Worm (Caenorhabditis elegans) whole organism, L2 larva: ENCODE results near the gene F46G11.6.

Source experiments
- alr-1 ChIP-seq: fragments of 150-350 bp; optimal IDR thresholded peaks from 2 replicates; lab custom pipeline; 2014; ENCODE audit warnings: missing biosample characterization, missing genetic modification characterization
- dmd-4 ChIP-seq: sonication (generic microtip); optimal IDR thresholded peaks from 2 replicates; lab custom pipeline; 2017; ENCODE audit warnings: missing biosample characterization, missing genetic modification characterization
- lin-13 ChIP-seq: fragments of 150-350 bp; optimal IDR thresholded peaks from 2 replicates; lab custom pipeline; 2014; ENCODE audit warnings: missing biosample characterization, missing genetic modification reagents, missing genetic modification characterization
- lin-39 ChIP-seq: fragments of 150-350 bp; optimal IDR thresholded peaks from 2 replicates; lab custom pipeline; 2014; ENCODE audit warnings: missing biosample characterization, missing genetic modification reagents, missing genetic modification characterization
- lsy-2 ChIP-seq, 2 experiments: fragments of 150-350 bp in 1 of 2; sonication (generic microtip) in 1 of 2; optimal IDR thresholded peaks; 2 replicates each; lab custom pipeline; 2014 to 2017; ENCODE audit warnings: missing biosample characterization in 2 of 2, missing genetic modification characterization in 2 of 2
- nhr-23 ChIP-seq: fragments of 150-350 bp; optimal IDR thresholded peaks from 2 replicates; lab custom pipeline; 2014; ENCODE audit warnings: missing biosample characterization, missing genetic modification reagents, missing genetic modification characterization
- nhr-77 ChIP-seq: fragments of 150-350 bp; optimal IDR thresholded peaks from 2 replicates; lab custom pipeline; 2014; ENCODE audit warnings: missing biosample characterization, missing genetic modification characterization
- snpc-4 ChIP-seq: fragments of 150-350 bp; optimal IDR thresholded peaks from 2 replicates; lab custom pipeline; 2014; ENCODE audit warnings: missing biosample characterization, missing genetic modification characterization
- unc-62 ChIP-seq: fragments of 150-350 bp; optimal IDR thresholded peaks from 2 replicates; lab custom pipeline; 2014; ENCODE audit warnings: missing biosample characterization, missing genetic modification reagents, missing genetic modification characterization
- ztf-4 ChIP-seq: fragments of 150-350 bp; optimal IDR thresholded peaks from 2 replicates; lab custom pipeline; 2014; ENCODE audit warnings: missing biosample characterization, missing genetic modification characterization

DNA sequence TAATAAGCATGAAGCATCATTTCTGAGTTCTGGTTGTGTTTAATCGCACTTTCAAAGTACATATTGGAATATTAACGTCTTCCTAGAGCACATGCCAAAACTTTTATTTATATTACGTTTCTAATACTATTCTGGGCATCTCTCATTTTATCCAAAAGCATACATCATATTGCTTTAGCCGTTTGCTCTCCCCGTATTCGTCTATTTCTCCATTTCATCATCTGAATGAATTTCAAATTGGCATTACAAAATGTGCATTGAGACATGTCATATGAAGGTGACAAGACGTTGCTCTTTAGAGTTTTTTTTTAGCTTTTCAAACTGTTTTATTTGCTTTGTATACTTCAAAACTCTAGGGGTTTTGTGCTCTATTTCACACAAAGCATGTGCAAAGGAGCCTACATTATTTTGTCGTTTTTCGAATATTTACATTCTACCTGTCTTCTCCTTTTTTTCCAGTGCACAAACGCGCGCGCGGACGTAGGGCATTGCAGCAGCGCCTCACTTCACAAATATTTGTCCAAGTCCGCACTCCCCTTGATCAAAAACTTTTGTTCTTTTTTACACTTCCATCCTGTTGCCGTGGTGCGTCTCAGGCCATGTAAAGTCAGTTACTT lies 13.6 kb upstream of the F46G11.6 start:
- TF ChIP-seq ztf-4 (tag; lab: Kevin White, UChicago): no peak
- no peak for TF ChIP-seq dmd-4 (tag; lab: Kevin White, UChicago)
- TF ChIP-seq lsy-2 (tag; optimal IDR thresholded peaks at IDR 0.05; lab: Kevin White, UChicago): no peak
- TF ChIP-seq alr-1 (tag; lab: Kevin White, UChicago): no peak
- no peak for TF ChIP-seq unc-62 (GFP tag; lab: Kevin White, UChicago)
- no peak for TF ChIP-seq lin-39
- no peak for TF ChIP-seq lin-13 (GFP tag; lab: Kevin White, UChicago)
- no peak for TF ChIP-seq nhr-77 (tag; lab: Kevin White, UChicago)
- TF ChIP-seq nhr-23 (tag; lab: Kevin White, UChicago): no peak
- no peak for TF ChIP-seq snpc-4 (tag; lab: Kevin White, UChicago)
